Worm (Caenorhabditis elegans): ENCODE data around the gene C36B7.5.

DNA sequence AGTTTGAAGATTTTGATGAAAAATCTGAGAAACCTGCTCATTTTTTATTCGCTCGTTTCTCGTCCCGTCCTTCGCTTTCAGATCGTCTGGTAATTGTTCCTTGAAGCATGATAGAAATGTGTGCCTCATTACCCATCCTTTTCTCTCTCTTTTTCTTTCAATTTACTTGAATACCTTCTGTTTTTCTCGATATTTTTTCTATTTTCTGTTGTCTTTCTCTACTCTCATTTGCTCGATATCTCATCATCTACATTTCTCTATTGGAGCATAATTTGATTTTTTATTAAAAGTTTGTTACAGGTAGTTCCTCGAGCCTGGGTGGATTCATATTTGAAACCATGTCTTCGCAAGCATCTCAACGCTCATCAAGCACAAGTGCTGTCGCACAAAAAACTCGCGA lies 46.0 kb downstream of the C36B7.5 start, which contains the start of gene ubc-17:
- TF ChIP-seq athp-1 (tag; optimal IDR thresholded peaks at IDR 0.05) (no peak), attf-6 (GFP tag; IDR thresholded peaks at IDR 0.05) (no peak), sea-2 (GFP tag; IDR thresholded peaks at IDR 0.05) (no peak)
